Worm (Caenorhabditis elegans): ENCODE measurements around the gene sart-3.

Gene sart-3

DNA sequence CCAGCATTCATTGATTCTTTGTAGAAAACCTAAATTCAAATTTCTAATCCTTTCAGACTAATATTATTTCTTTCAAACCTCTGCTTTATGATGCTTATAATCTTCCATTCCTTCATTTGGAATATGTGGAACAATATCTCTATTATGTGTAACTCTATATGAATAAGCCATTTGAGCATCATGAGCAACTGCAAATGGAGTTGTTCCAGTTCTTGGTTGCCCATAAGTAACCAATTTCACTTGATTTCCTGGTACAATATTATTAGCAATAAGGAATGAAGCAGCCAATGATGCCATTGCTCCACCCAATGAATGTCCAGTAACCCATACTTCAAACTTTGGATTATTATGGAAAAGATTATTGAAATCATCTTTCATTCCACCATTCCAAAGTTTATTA, 27.8 kb downstream of the sart-3 start:
- TF ChIP-seq dsc-1 (tag; optimal IDR thresholded peaks at IDR 0.05) (peak; percentile 55), efl-1 (optimal IDR thresholded peaks at IDR 0.05) (no peak), efl-1 (GFP tag; optimal IDR thresholded peaks at IDR 0.05 in 1 of 2) (peak in 1 of 2 experiments; percentile 67), ceh-90 (tag; optimal IDR thresholded peaks at IDR 0.05) (no peak), irx-1 (tag; optimal IDR thresholded peaks at IDR 0.05) (no peak), zag-1 (tag; optimal IDR thresholded peaks at IDR 0.05) (no peak), nhr-84 (tag; optimal IDR thresholded peaks at IDR 0.05) (no peak), egl-27 (tag; optimal IDR thresholded peaks at IDR 0.05) (no peak), fkh-8 (tag; optimal IDR thresholded peaks at IDR 0.05) (no peak)

DNA sequence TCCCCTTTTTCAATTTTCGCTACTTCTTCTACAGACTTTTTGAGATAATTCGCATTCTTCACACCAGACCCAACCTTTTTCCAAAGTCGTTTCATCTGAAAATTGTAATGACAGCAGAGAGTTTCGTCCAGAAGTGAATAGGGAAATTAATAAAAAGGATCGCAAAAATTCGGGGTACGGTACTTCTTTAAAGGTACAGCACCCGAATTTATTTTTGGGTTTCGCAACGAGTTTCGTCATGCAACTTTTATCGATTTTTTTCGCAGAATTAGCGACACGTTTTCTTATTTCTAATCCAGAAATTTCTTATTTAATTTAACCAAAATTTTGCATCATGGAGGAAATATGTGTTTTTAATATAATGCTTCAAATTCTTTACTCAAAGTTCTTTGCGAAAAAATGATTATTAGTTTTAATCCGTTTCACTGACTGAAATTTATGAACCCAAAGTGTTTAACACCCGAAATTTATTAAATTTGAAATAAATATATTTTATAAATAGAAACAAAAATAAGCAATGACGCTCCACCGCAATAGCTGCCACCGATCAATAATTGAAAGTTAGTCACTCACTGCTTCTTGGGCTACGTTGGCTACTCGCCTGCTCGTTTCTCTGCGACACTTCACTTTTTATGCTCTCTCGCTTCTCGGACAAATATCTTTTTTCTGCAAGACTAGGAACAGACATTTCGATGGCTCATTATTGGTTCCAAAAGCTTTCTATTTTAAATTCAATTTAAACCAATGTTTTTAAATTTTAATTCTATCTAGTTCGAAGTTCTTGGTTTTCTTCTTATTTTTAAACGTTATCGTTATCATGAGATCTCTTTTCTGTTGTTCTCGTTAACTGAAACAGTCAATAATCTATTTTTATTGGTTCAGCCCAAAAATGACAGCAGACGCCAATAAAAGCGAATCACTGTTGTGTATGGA, 34.3 kb downstream of the sart-3 start, which contains the start of the genes B0035.15 and dnj-1:
Gene B0035.15, minus strand, starts transcription at position 99 of the 933 bp plus-strand sequence.
Gene dnj-1, plus strand, starts transcription at position 883 of the 933 bp plus-strand sequence.
- TF ChIP-seq unc-98 (GFP tag; IDR thresholded peaks at IDR 0.05) (no peak), pqm-1 (tag; optimal IDR thresholded peaks at IDR 0.05) (no peak), lsy-2 (tag; optimal IDR thresholded peaks at IDR 0.05) (peak; percentile 43 to 57), isw-1 (GFP tag; IDR thresholded peaks at IDR 0.05) (no peak), lin-15B (tag; optimal IDR thresholded peaks at IDR 0.05) (peak; percentile 26), nhr-71 (tag; optimal IDR thresholded peaks at IDR 0.05) (peak; percentile 50), nhr-19 (GFP tag; conservative IDR thresholded peaks at IDR 0.05) (no peak), lin-39 (tag; optimal IDR thresholded peaks at IDR 0.05) (no peak), mep-1 (tag; optimal IDR thresholded peaks at IDR 0.05) (peak; percentile 37), unc-30 (tag; optimal IDR thresholded peaks at IDR 0.05) (no peak), unc-86 (tag; optimal IDR thresholded peaks at IDR 0.05) (no peak), snpc-4 (tag; optimal IDR thresholded peaks at IDR 0.05) (peak; percentile 23), xbp-1 (tag; optimal IDR thresholded peaks at IDR 0.05) (peak; percentile 61), fos-1 (tag; optimal IDR thresholded peaks at IDR 0.05) (no peak), nhr-12 (tag; optimal IDR thresholded peaks at IDR 0.05) (no peak), irx-1 (tag; optimal IDR thresholded peaks at IDR 0.05) (no peak), ztf-11 (tag; optimal IDR thresholded peaks at IDR 0.05) (no peak), mef-2 (tag; optimal IDR thresholded peaks at IDR 0.05) (no peak), sup-37 (GFP tag; optimal IDR thresholded peaks at IDR 0.05) (no peak), blmp-1 (tag; optimal IDR thresholded peaks at IDR 0.05) (peak; percentile 89), zag-1 (tag; optimal IDR thresholded peaks at IDR 0.05) (no peak), pag-3 (tag; optimal IDR thresholded peaks at IDR 0.05; ENCODE audit: borderline replicate concordance, insufficient read depth) (no peak), nhr-90 (tag; optimal IDR thresholded peaks at IDR 0.05; ENCODE audit: poor library complexity) (peak; percentile 17), nhr-47 (tag; optimal IDR thresholded peaks at IDR 0.05) (no peak), fkh-8 (tag; optimal IDR thresholded peaks at IDR 0.05) (no peak), hpl-2 (GFP tag; optimal IDR thresholded peaks at IDR 0.05) (no peak), mab-9 (GFP tag; IDR thresholded peaks at IDR 0.05) (no peak), skn-1 (tag; optimal IDR thresholded peaks at IDR 0.05) (no peak), lin-35 (GFP tag; optimal IDR thresholded peaks at IDR 0.05) (peak; percentile 21 to 23), lin-13 (GFP tag; optimal IDR thresholded peaks at IDR 0.05) (no peak), mdl-1 (tag; optimal IDR thresholded peaks at IDR 0.05) (peak in 1 of 2 experiments; percentile 12), nhr-76 (tag; optimal IDR thresholded peaks at IDR 0.05) (no peak), nhr-84 (tag; optimal IDR thresholded peaks at IDR 0.05) (no peak), sptf-1 (tag; optimal IDR thresholded peaks at IDR 0.05) (no peak), ceh-82 (tag; optimal IDR thresholded peaks at IDR 0.05) (peak in 2 of 3 experiments; percentile 19 to 39), tbx-2 (tag; optimal IDR thresholded peaks at IDR 0.05) (peak; percentile 16), rnt-1 (tag; optimal IDR thresholded peaks at IDR 0.05) (peak; percentile 32), ceh-8 (GFP tag; optimal IDR thresholded peaks at IDR 0.05) (no peak), nhr-11 (tag; optimal IDR thresholded peaks at IDR 0.05) (no peak), ets-5 (GFP tag; IDR thresholded peaks at IDR 0.05) (no peak), ces-1 (GFP tag; optimal IDR thresholded peaks at IDR 0.05) (no peak), dpl-1 (GFP tag; optimal IDR thresholded peaks at IDR 0.05) (peak in 1 of 3 experiments; percentile 43), dsc-1 (tag; optimal IDR thresholded peaks at IDR 0.05) (peak; percentile 60), efl-1 (optimal IDR thresholded peaks at IDR 0.05) (peak; percentile 17 to 30), efl-1 (GFP tag; optimal IDR thresholded peaks at IDR 0.05 in 1 of 2) (peak; percentile 35 to 47), lin-14 (GFP tag; optimal IDR thresholded peaks at IDR 0.05) (peak; percentile 78)

Data from whole organism, L1 larva.